Worm (Caenorhabditis elegans) whole organism, L2 larva: ENCODE data around the gene daf-19.
A peak's percentile ranks its signal among the peaks of the same experiment; 100 is the strongest.

Experiments
- C34F6.9 ChIP-seq: fragments of 150-350 bp; optimal IDR thresholded peaks from 2 replicates; lab custom pipeline; 2014; ENCODE audit warnings: missing biosample characterization, missing genetic modification characterization
- F13H6.1 ChIP-seq: sonication (generic microtip); optimal IDR thresholded peaks from 2 replicates; lab custom pipeline; 2016; ENCODE audit warnings: missing genetic modification characterization, missing compliant biosample characterization
- R02D3.7 ChIP-seq: fragments of 150-350 bp; optimal IDR thresholded peaks from 2 replicates; lab custom pipeline; 2014; ENCODE audit warnings: missing biosample characterization, missing genetic modification characterization
- Y55F3AM.14 ChIP-seq: fragments of 200-800 bp; sonication (Bioruptor generic); optimal IDR thresholded peaks from 2 replicates; lab custom pipeline; 2018; ENCODE audit warnings: mild to moderate bottlenecking, missing genetic modification characterization, missing compliant biosample characterization
- ZK546.5 ChIP-seq: sonication (generic microtip); optimal IDR thresholded peaks from 2 replicates; lab custom pipeline; 2017; ENCODE audit warnings: missing biosample characterization, missing genetic modification characterization
- alr-1 ChIP-seq: fragments of 150-350 bp; optimal IDR thresholded peaks from 2 replicates; lab custom pipeline; 2014; ENCODE audit warnings: missing biosample characterization, missing genetic modification characterization
- aly-2 ChIP-seq: fragments of 150-350 bp; optimal IDR thresholded peaks from 2 replicates; lab custom pipeline; 2014; ENCODE audit warnings: missing biosample characterization, missing genetic modification characterization
- ama-1 ChIP-seq: fragments of 150-350 bp; optimal IDR thresholded peaks from 2 replicates; lab custom pipeline; 2018; ENCODE audit warnings: inconsistent platforms
- blmp-1 ChIP-seq: sonication (generic microtip); optimal IDR thresholded peaks from 2 replicates; lab custom pipeline; 2017; ENCODE audit warnings: missing genetic modification characterization, mild to moderate bottlenecking, missing compliant biosample characterization, antibody characterized with exemption, moderate library complexity; ENCODE audit not compliant: insufficient read depth
- ceh-16 ChIP-seq: fragments of 150-350 bp; optimal IDR thresholded peaks from 2 replicates; lab custom pipeline; 2014; ENCODE audit warnings: missing biosample characterization, missing genetic modification characterization
- ceh-82 ChIP-seq: fragments of 150-350 bp; optimal IDR thresholded peaks from 2 replicates; lab custom pipeline; 2014; ENCODE audit warnings: missing biosample characterization, missing genetic modification characterization
- crh-2 ChIP-seq: sonication (generic microtip); optimal IDR thresholded peaks from 2 replicates; lab custom pipeline; 2017; ENCODE audit warnings: missing biosample characterization, missing genetic modification characterization
- dmd-4 ChIP-seq: sonication (generic microtip); optimal IDR thresholded peaks from 2 replicates; lab custom pipeline; 2017; ENCODE audit warnings: missing biosample characterization, missing genetic modification characterization
- egl-27 ChIP-seq: sonication (generic microtip); optimal IDR thresholded peaks from 3 replicates; lab custom pipeline; 2017; ENCODE audit warnings: missing biosample characterization, missing genetic modification reagents, missing genetic modification characterization
- elt-1 ChIP-seq: fragments of 150-350 bp; optimal IDR thresholded peaks from 2 replicates; lab custom pipeline; 2014; ENCODE audit warnings: missing biosample characterization, missing genetic modification characterization
- elt-3 ChIP-seq: sonication (generic microtip); optimal IDR thresholded peaks from 2 replicates; lab custom pipeline; 2017; ENCODE audit warnings: missing biosample characterization, missing genetic modification characterization
- fos-1 ChIP-seq: fragments of 150-350 bp; optimal IDR thresholded peaks from 2 replicates; lab custom pipeline; 2014; ENCODE audit warnings: missing biosample characterization, missing genetic modification characterization
- gmeb-1 ChIP-seq: fragments of 150-350 bp; optimal IDR thresholded peaks from 2 replicates; lab custom pipeline; 2014; ENCODE audit warnings: missing biosample characterization, missing genetic modification characterization
- lin-11 ChIP-seq: fragments of 150-350 bp; sonication (generic microtip); optimal IDR thresholded peaks from 2 replicates; lab custom pipeline; 2014; ENCODE audit warnings: missing biosample characterization, missing genetic modification characterization, inconsistent platforms, mixed read lengths
- lin-13 ChIP-seq: fragments of 150-350 bp; optimal IDR thresholded peaks from 2 replicates; lab custom pipeline; 2014; ENCODE audit warnings: missing biosample characterization, missing genetic modification reagents, missing genetic modification characterization
- lin-39 ChIP-seq: fragments of 150-350 bp; optimal IDR thresholded peaks from 2 replicates; lab custom pipeline; 2014; ENCODE audit warnings: missing biosample characterization, missing genetic modification reagents, missing genetic modification characterization
- lsy-2 ChIP-seq, 2 experiments: fragments of 150-350 bp in 1 of 2; sonication (generic microtip) in 1 of 2; optimal IDR thresholded peaks; 2 replicates each; lab custom pipeline; 2014 to 2017; ENCODE audit warnings: missing biosample characterization in 2 of 2, missing genetic modification characterization in 2 of 2
- mab-5 ChIP-seq: fragments of 150-350 bp; optimal IDR thresholded peaks from 2 replicates; lab custom pipeline; 2014; ENCODE audit warnings: missing biosample characterization, missing genetic modification characterization
- mbf-1 ChIP-seq: sonication (generic microtip); optimal IDR thresholded peaks from 2 replicates; lab custom pipeline; 2017; ENCODE audit warnings: missing biosample characterization, missing genetic modification characterization
- mdl-1 ChIP-seq, 2 experiments: fragments of 150-350 bp in 1 of 2; sonication (generic microtip) in 1 of 2; optimal IDR thresholded peaks; 2 replicates each; lab custom pipeline; 2017; ENCODE audit warnings: missing biosample characterization in 2 of 2, missing genetic modification characterization in 2 of 2
- nhr-10 ChIP-seq: sonication (generic microtip); optimal IDR thresholded peaks from 2 replicates; lab custom pipeline; 2017; ENCODE audit warnings: missing biosample characterization, missing genetic modification characterization
- nhr-11 ChIP-seq: fragments of 150-350 bp; optimal IDR thresholded peaks from 2 replicates; lab custom pipeline; 2014; ENCODE audit warnings: missing biosample characterization, missing genetic modification characterization
- nhr-12 ChIP-seq: fragments of 150-350 bp; optimal IDR thresholded peaks from 2 replicates; lab custom pipeline; 2014; ENCODE audit warnings: missing biosample characterization, missing genetic modification characterization
- nhr-129 ChIP-seq: fragments of 150-350 bp; optimal IDR thresholded peaks from 2 replicates; lab custom pipeline; 2014; ENCODE audit warnings: missing biosample characterization, missing genetic modification characterization
- nhr-21 ChIP-seq: fragments of 150-350 bp; optimal IDR thresholded peaks from 2 replicates; lab custom pipeline; 2014; ENCODE audit warnings: missing biosample characterization, missing genetic modification characterization
- nhr-23 ChIP-seq: fragments of 150-350 bp; optimal IDR thresholded peaks from 2 replicates; lab custom pipeline; 2014; ENCODE audit warnings: missing biosample characterization, missing genetic modification reagents, missing genetic modification characterization
- nhr-237 ChIP-seq: fragments of 150-350 bp; optimal IDR thresholded peaks from 2 replicates; lab custom pipeline; 2014; ENCODE audit warnings: missing biosample characterization, missing genetic modification characterization
- nhr-25 ChIP-seq: fragments of 150-350 bp; sonication (generic microtip); optimal IDR thresholded peaks from 3 replicates; lab custom pipeline; 2014; ENCODE audit warnings: missing biosample characterization, missing genetic modification characterization
- nhr-6 ChIP-seq: fragments of 150-350 bp; optimal IDR thresholded peaks from 2 replicates; lab custom pipeline; 2014; ENCODE audit warnings: missing biosample characterization, missing genetic modification characterization
- nhr-77 ChIP-seq: fragments of 150-350 bp; optimal IDR thresholded peaks from 2 replicates; lab custom pipeline; 2014; ENCODE audit warnings: missing biosample characterization, missing genetic modification characterization
- peb-1 ChIP-seq: fragments of 150-350 bp; optimal IDR thresholded peaks from 2 replicates; lab custom pipeline; 2014; ENCODE audit warnings: missing biosample characterization, missing genetic modification characterization
- sem-4 ChIP-seq: fragments of 150-350 bp; optimal IDR thresholded peaks from 2 replicates; lab custom pipeline; 2014; ENCODE audit warnings: missing biosample characterization, missing genetic modification reagents, missing genetic modification characterization
- skn-1 ChIP-seq: sonication (generic microtip); optimal IDR thresholded peaks from 2 replicates; lab custom pipeline; 2017; ENCODE audit warnings: missing biosample characterization, missing genetic modification characterization
- sma-3 ChIP-seq: sonication (generic microtip); optimal IDR thresholded peaks from 2 replicates; lab custom pipeline; 2016; ENCODE audit warnings: missing genetic modification reagents, missing genetic modification characterization, missing compliant biosample characterization
- sma-9 ChIP-seq, 2 experiments: fragments of 150-350 bp in 1 of 2; sonication (generic microtip) in 1 of 2; optimal IDR thresholded peaks; 2 replicates each; lab custom pipeline; 2014 to 2016; ENCODE audit warnings: missing genetic modification characterization in 2 of 2, mild to moderate bottlenecking in 1 of 2, missing biosample characterization in 1 of 2, missing compliant biosample characterization in 1 of 2, missing genetic modification reagents in 1 of 2, moderate library complexity in 1 of 2
- snpc-4 ChIP-seq: fragments of 150-350 bp; optimal IDR thresholded peaks from 2 replicates; lab custom pipeline; 2014; ENCODE audit warnings: missing biosample characterization, missing genetic modification characterization
- unc-39 ChIP-seq: fragments of 150-350 bp; optimal IDR thresholded peaks from 2 replicates; lab custom pipeline; 2014; ENCODE audit warnings: missing biosample characterization, missing genetic modification characterization
- unc-55 ChIP-seq: fragments of 150-350 bp; sonication (generic microtip); optimal IDR thresholded peaks from 3 replicates; lab custom pipeline; 2014; ENCODE audit warnings: missing biosample characterization, missing genetic modification reagents, missing genetic modification characterization
- unc-62 ChIP-seq: fragments of 150-350 bp; optimal IDR thresholded peaks from 2 replicates; lab custom pipeline; 2014; ENCODE audit warnings: missing biosample characterization, missing genetic modification reagents, missing genetic modification characterization
- zag-1 ChIP-seq: fragments of 150-350 bp; optimal IDR thresholded peaks from 2 replicates; lab custom pipeline; 2014; ENCODE audit warnings: missing biosample characterization, missing genetic modification characterization
- ztf-1 ChIP-seq: fragments of 200-800 bp; sonication (Bioruptor generic); conservative IDR thresholded peaks from 2 replicates; pipeline ENCODE4 v1.3.6; 2022; ENCODE audit warnings: missing genetic modification characterization, missing compliant biosample characterization
- ztf-11 ChIP-seq: sonication (generic microtip); optimal IDR thresholded peaks from 2 replicates; lab custom pipeline; 2017; ENCODE audit warnings: missing biosample characterization, missing genetic modification characterization
- ztf-4 ChIP-seq: fragments of 150-350 bp; optimal IDR thresholded peaks from 2 replicates; lab custom pipeline; 2014; ENCODE audit warnings: missing biosample characterization, missing genetic modification characterization

Gene daf-19

ce11 chrII:10187808-10188207 lies 18.7 kb upstream of the daf-19 start, which contains the start of gene srd-2:
Gene srd-2, minus strand, starts transcription at chrII:10187908.
- no peak for TF ChIP-seq unc-55
- TF ChIP-seq unc-39 (tag; lab: Kevin White, UChicago), result no peak
- TF ChIP-seq ztf-4 (tag; lab: Kevin White, UChicago), result no peak
- TF ChIP-seq mdl-1 (tag; optimal IDR thresholded peaks at IDR 0.05; lab: Kevin White, UChicago), result no peak
- no peak for TF ChIP-seq Y55F3AM.14 (GFP tag; lab: Kevin White, UChicago)
- TF ChIP-seq nhr-23 (tag; lab: Kevin White, UChicago), result no peak
- no peak for TF ChIP-seq nhr-77 (tag; lab: Kevin White, UChicago)
- TF ChIP-seq dmd-4 (tag; lab: Kevin White, UChicago), result no peak
- TF ChIP-seq nhr-237, result no peak
- TF ChIP-seq mbf-1 (tag; lab: Kevin White, UChicago), result no peak

- TF ChIP-seq ztf-4 (tag; lab: Kevin White, UChicago) (no peak), nhr-6 (no peak), R02D3.7 (no peak), lin-39 (tag; lab: Kevin White, UChicago) (no peak), ztf-11 (no peak), alr-1 (no peak), snpc-4 (tag; lab: Kevin White, UChicago) (no peak), unc-62 (GFP tag; lab: Kevin White, UChicago) (no peak), ceh-16 (tag; lab: Kevin White, UChicago) (no peak), lin-11 (no peak), zag-1 (tag; lab: Kevin White, UChicago) (no peak), peb-1 (no peak), egl-27 (tag; lab: Kevin White, UChicago) (no peak)
Measured at ce11 chrII:10182634-10183033, 13.5 kb upstream of the daf-19 start, which contains the start of gene srd-1. Gene srd-1, minus strand, starts transcription at chrII:10182734.

- no peak for TF ChIP-seq elt-1 (tag; lab: Kevin White, UChicago)
- no peak for TF ChIP-seq zag-1 (tag; lab: Kevin White, UChicago)
- no peak for TF ChIP-seq ZK546.5 (tag; lab: Kevin White, UChicago)
- no peak for TF ChIP-seq mdl-1 (tag; optimal IDR thresholded peaks at IDR 0.05; lab: Kevin White, UChicago)
- TF ChIP-seq dmd-4 (tag; lab: Kevin White, UChicago), result no peak
- TF ChIP-seq unc-62 (GFP tag; lab: Kevin White, UChicago), result no peak
- peak; percentile 48 for TF ChIP-seq sma-9 (GFP tag; optimal IDR thresholded peaks at IDR 0.05; lab: Kevin White, UChicago)
- no peak for TF ChIP-seq sma-9 (tag; optimal IDR thresholded peaks at IDR 0.05; lab: Kevin White, UChicago)
- peak; percentile 47 for TF ChIP-seq nhr-129 (tag; lab: Kevin White, UChicago)
- TF ChIP-seq elt-3 (tag; lab: Kevin White, UChicago), result no peak
- TF ChIP-seq sma-3 (GFP tag; lab: Kevin White, UChicago), result peak; percentile 24
- TF ChIP-seq unc-39 (tag; lab: Kevin White, UChicago), result no peak
- TF ChIP-seq nhr-237, result no peak
- no peak for TF ChIP-seq ama-1 (lab: Kevin White, UChicago)
- no peak for TF ChIP-seq aly-2 (tag; lab: Kevin White, UChicago)
- no peak for TF ChIP-seq nhr-77 (tag; lab: Kevin White, UChicago)
- no peak for TF ChIP-seq nhr-12 (tag; lab: Kevin White, UChicago)
- no peak for TF ChIP-seq nhr-6
- no peak for TF ChIP-seq F13H6.1 (tag; lab: Kevin White, UChicago)
- peak; percentile 68 for TF ChIP-seq blmp-1 (tag; lab: Kevin White, UChicago)
- TF ChIP-seq ztf-4 (tag; lab: Kevin White, UChicago), result no peak
- TF ChIP-seq nhr-10, result no peak
- no peak for TF ChIP-seq alr-1
- no peak for TF ChIP-seq ztf-1 (GFP tag; lab: Robert Waterston, UW)
- no peak for TF ChIP-seq Y55F3AM.14 (GFP tag; lab: Kevin White, UChicago)
- no peak for TF ChIP-seq ceh-16 (tag; lab: Kevin White, UChicago)
- TF ChIP-seq crh-2 (tag; lab: Kevin White, UChicago), result no peak
- no peak for TF ChIP-seq egl-27 (tag; lab: Kevin White, UChicago)
- TF ChIP-seq fos-1 (tag; lab: Kevin White, UChicago), result peak; percentile 38
- no peak for TF ChIP-seq ceh-82
- TF ChIP-seq unc-55, result peak; percentile 71
- no peak for TF ChIP-seq ztf-11
- no peak for TF ChIP-seq mab-5
- TF ChIP-seq sem-4, result no peak
- TF ChIP-seq gmeb-1 (tag; lab: Kevin White, UChicago), result no peak
- no peak for TF ChIP-seq nhr-23 (tag; lab: Kevin White, UChicago)
- TF ChIP-seq C34F6.9 (tag; lab: Kevin White, UChicago), result peak; percentile 76
- TF ChIP-seq mbf-1 (tag; lab: Kevin White, UChicago), result no peak
- no peak for TF ChIP-seq lin-39 (tag; lab: Kevin White, UChicago)
- TF ChIP-seq nhr-25 (tag; lab: Kevin White, UChicago), result no peak
- TF ChIP-seq R02D3.7, result no peak
- peak; percentile 44 for TF ChIP-seq nhr-21 (tag; lab: Kevin White, UChicago)
- TF ChIP-seq skn-1 (tag; lab: Kevin White, UChicago), result no peak
- no peak for TF ChIP-seq snpc-4 (tag; lab: Kevin White, UChicago)
- TF ChIP-seq nhr-11, result no peak
- TF ChIP-seq lsy-2 (tag; optimal IDR thresholded peaks at IDR 0.05; lab: Kevin White, UChicago), result peak; percentile 61 to 96
- peak; percentile 98 for TF ChIP-seq lin-13 (GFP tag; lab: Kevin White, UChicago)
Measured at ce11 chrII:10174338-10174737, 5.2 kb upstream of the daf-19 start, which contains the start of gene F33H1.4. Gene F33H1.4, plus strand, starts transcription at chrII:10174648.
